Fruit fly (Drosophila melanogaster): ENCODE measurements around the gene Syx5.

dm6 chr2L:16353765-16354164, 46.6 kb downstream of the Syx5 start:
- no peak for TF ChIP-seq CTCF (optimal IDR thresholded peaks at IDR 0.05)
- no peak for TF ChIP-seq CG8478 (optimal IDR thresholded peaks at IDR 0.05)

Measured in S2 (cell line).